Fruit fly (Drosophila melanogaster): ENCODE data around the gene CG3165.

DNA sequence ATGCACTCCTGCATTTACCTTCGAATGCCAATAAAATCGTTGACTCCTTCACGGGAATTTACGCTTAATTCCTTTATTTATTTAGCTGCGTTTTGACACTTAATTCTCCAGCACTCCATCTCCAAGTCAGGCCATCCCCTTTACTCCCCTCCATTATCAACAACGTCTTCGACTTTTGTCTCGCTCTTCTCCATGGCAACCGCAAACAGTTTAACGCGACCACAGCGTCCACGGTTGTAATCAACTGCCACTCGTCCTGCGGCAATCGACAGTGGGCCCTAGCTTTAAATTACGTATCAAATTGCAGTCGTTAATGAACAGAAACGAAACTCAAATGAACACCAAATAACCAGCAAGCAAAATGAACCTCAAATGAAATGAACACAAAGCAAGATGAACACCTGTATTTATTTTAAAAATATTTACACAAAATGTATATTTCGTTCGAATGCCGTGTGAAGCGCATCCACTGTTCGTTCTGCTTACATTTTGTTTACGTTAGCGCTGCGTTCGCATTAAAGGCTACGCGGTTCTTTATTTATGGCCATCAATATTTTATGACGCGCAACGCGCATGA is 45.3 kb upstream of the CG3165 start:
- TF ChIP-seq CG8478 (optimal IDR thresholded peaks at IDR 0.05) (no peak), CTCF (optimal IDR thresholded peaks at IDR 0.05) (no peak)

Data from S2 (cell line).